Worm (Caenorhabditis elegans): ENCODE data around the gene C15H11.10.

DNA sequence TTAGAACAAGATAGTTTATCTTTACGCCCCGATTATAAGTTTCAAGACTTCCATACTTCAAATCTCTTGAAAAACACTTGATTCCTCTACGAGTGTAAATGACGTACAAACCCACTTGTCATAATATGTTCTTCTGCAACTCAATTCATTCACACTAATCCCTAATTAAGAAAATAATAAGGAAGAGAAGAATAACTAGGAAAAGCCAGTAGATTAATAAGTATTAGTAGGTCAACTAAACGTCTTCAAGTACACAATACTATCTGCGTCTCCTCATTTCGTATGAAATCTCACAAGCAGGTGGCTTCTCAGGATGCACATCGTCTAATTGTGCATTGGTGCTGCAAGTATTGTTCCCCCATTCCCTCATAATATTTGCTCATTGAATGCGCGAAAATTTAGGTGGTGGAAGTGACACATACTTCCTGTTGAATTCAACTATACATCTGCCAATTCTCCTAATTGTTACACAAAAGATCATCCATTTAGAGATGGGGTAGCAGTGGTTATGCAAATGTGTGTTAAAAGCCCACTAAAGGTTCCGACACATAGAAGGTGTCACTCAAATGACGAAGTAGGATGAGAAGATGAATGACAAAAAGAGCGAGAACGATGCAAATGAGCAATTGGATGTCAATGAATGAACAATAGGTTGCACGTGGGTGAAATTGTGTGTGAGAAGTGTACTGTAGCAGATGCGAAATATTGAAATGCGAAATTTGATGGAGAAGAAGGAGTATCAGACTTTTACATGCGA is 35.3 kb downstream of the C15H11.10 start:
- TF ChIP-seq sma-3 (GFP tag; optimal IDR thresholded peaks at IDR 0.05) (no peak), nhr-12 (tag; optimal IDR thresholded peaks at IDR 0.05) (no peak), ceh-82 (tag; optimal IDR thresholded peaks at IDR 0.05) (no peak), lin-39 (tag; optimal IDR thresholded peaks at IDR 0.05) (no peak)

All from whole organism, L2 larva.